Worm (Caenorhabditis elegans): ENCODE data around the gene C12D12.3.

DNA sequence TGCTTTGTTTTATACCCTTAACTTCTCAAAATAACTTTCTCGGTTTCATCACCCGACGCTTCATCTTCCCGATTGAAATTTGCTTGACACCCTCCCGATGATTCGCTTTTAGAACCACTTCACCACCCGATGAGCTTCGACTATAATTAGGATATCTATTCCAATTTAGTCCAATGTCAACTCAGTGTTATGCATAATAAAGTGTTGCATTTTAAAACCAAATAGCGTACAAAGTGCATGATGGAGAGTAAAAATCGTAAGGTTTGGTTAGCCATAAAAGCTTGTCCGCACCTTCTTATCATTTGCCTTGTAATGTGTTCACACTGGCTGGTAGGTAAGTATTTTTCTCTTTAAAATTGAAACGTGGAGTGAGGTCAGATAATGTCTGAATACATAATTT, 9.9 kb downstream of the C12D12.3 start, which contains the start of gene C12D12.1:
- TF ChIP-seq hsf-1 (GFP tag; IDR thresholded peaks at IDR 0.05) (no peak), snpc-4 (GFP tag; optimal IDR thresholded peaks at IDR 0.05) (no peak), snpc-4 (tag; optimal IDR thresholded peaks at IDR 0.05) (no peak), hmg-20 (GFP tag; IDR thresholded peaks at IDR 0.05) (no peak), mel-28 (tag; optimal IDR thresholded peaks at IDR 0.05; ENCODE audit: borderline replicate concordance) (no peak), lin-35 (GFP tag; optimal IDR thresholded peaks at IDR 0.05) (no peak), K11D2.4 (GFP tag; IDR thresholded peaks at IDR 0.05) (no peak), pha-4 (tag; optimal IDR thresholded peaks at IDR 0.05) (no peak), attf-5 (GFP tag; optimal IDR thresholded peaks at IDR 0.05) (no peak), nfya-2 (GFP tag; IDR thresholded peaks at IDR 0.05) (no peak), somi-1 (GFP tag; optimal IDR thresholded peaks at IDR 0.05) (no peak), attf-6 (GFP tag; IDR thresholded peaks at IDR 0.05) (no peak), hlh-12 (tag; optimal IDR thresholded peaks at IDR 0.05) (no peak), him-1 (tag; optimal IDR thresholded peaks at IDR 0.05) (no peak), attf-3 (GFP tag; conservative IDR thresholded peaks at IDR 0.05) (no peak)

Measured in whole organism, young adult.